Worm (Caenorhabditis elegans) whole organism, L3 larva: Measurements from ENCODE around the gene ZK1098.11.

Source experiments
- R02D3.7 ChIP-seq: fragments of 150-350 bp; optimal IDR thresholded peaks from 2 replicates; lab custom pipeline; 2014; ENCODE audit warnings: missing biosample characterization, missing genetic modification characterization
- aly-2 ChIP-seq: fragments of 150-350 bp; optimal IDR thresholded peaks from 2 replicates; lab custom pipeline; 2014; ENCODE audit warnings: missing biosample characterization, missing genetic modification characterization
- ceh-28 ChIP-seq: fragments of 150-350 bp; optimal IDR thresholded peaks from 2 replicates; lab custom pipeline; 2014; ENCODE audit warnings: missing biosample characterization, missing genetic modification reagents, missing genetic modification characterization
- ceh-9 ChIP-seq: sonication (generic microtip); optimal IDR thresholded peaks from 2 replicates; lab custom pipeline; 2018; ENCODE audit warnings: missing biosample characterization, missing genetic modification characterization
- daf-12 ChIP-seq: fragments of 150-350 bp; optimal IDR thresholded peaks from 2 replicates; lab custom pipeline; 2014; ENCODE audit warnings: missing biosample characterization, missing genetic modification reagents, missing genetic modification characterization
- egl-27 ChIP-seq: sonication (generic microtip); optimal IDR thresholded peaks from 4 replicates; lab custom pipeline; 2017; ENCODE audit warnings: missing biosample characterization, missing genetic modification reagents, missing genetic modification characterization
- egl-5 ChIP-seq: fragments of 150-350 bp; optimal IDR thresholded peaks from 2 replicates; lab custom pipeline; 2017; ENCODE audit warnings: missing biosample characterization, missing genetic modification reagents, missing genetic modification characterization, inconsistent platforms
- elt-2 ChIP-seq: sonication (generic microtip); optimal IDR thresholded peaks from 2 replicates; lab custom pipeline; 2016; ENCODE audit warnings: missing genetic modification reagents, mild to moderate bottlenecking, missing genetic modification characterization, missing compliant biosample characterization
- elt-3 ChIP-seq, 3 experiments: fragments of 150-350 bp in 1 of 3; sonication (generic microtip) in 2 of 3; optimal IDR thresholded peaks; 2 replicates in 2 of 3; 4 replicates in 1 of 3; lab custom pipeline; 2014 to 2017; ENCODE audit warnings: missing biosample characterization in 3 of 3, missing genetic modification characterization in 3 of 3
- fkh-2 ChIP-seq: fragments of 150-350 bp; optimal IDR thresholded peaks from 2 replicates; lab custom pipeline; 2014; ENCODE audit warnings: missing biosample characterization, missing genetic modification reagents, missing genetic modification characterization
- fos-1 ChIP-seq: fragments of 150-350 bp; optimal IDR thresholded peaks from 2 replicates; lab custom pipeline; 2014; ENCODE audit warnings: missing biosample characterization, missing genetic modification characterization
- hmg-11 ChIP-seq: sonication (generic microtip); optimal IDR thresholded peaks from 2 replicates; lab custom pipeline; 2016; ENCODE audit warnings: missing genetic modification characterization, missing compliant biosample characterization
- jun-1 ChIP-seq: fragments of 150-350 bp; optimal IDR thresholded peaks from 2 replicates; lab custom pipeline; 2014; ENCODE audit warnings: missing biosample characterization, missing genetic modification reagents, missing genetic modification characterization
- lin-15B ChIP-seq: fragments of 150-350 bp; optimal IDR thresholded peaks from 2 replicates; lab custom pipeline; 2014; ENCODE audit warnings: missing biosample characterization, missing genetic modification characterization
- lsy-12 ChIP-seq: sonication (generic microtip); optimal IDR thresholded peaks from 2 replicates; lab custom pipeline; 2016; ENCODE audit warnings: mild to moderate bottlenecking, missing genetic modification characterization, missing compliant biosample characterization
- mdl-1 ChIP-seq: fragments of 150-350 bp; optimal IDR thresholded peaks from 2 replicates; lab custom pipeline; 2014; ENCODE audit warnings: missing biosample characterization, missing genetic modification characterization
- nfya-1 ChIP-seq: sonication (generic microtip); optimal IDR thresholded peaks from 2 replicates; lab custom pipeline; 2017; ENCODE audit warnings: missing genetic modification characterization, mild to moderate bottlenecking, missing compliant biosample characterization, antibody characterized with exemption, moderate library complexity; ENCODE audit not compliant: insufficient read depth
- nhr-11 ChIP-seq: fragments of 150-350 bp; optimal IDR thresholded peaks from 2 replicates; lab custom pipeline; 2014; ENCODE audit warnings: missing biosample characterization, missing genetic modification characterization
- nhr-23 ChIP-seq: fragments of 150-350 bp; optimal IDR thresholded peaks from 2 replicates; lab custom pipeline; 2014; ENCODE audit warnings: missing biosample characterization, missing genetic modification reagents, missing genetic modification characterization
- nhr-237 ChIP-seq: fragments of 150-350 bp; optimal IDR thresholded peaks from 2 replicates; lab custom pipeline; 2014; ENCODE audit warnings: missing biosample characterization, missing genetic modification characterization
- nhr-25 ChIP-seq: sonication (generic microtip); optimal IDR thresholded peaks from 2 replicates; lab custom pipeline; 2017; ENCODE audit warnings: missing biosample characterization, missing genetic modification characterization
- nhr-28 ChIP-seq: fragments of 150-350 bp; optimal IDR thresholded peaks from 2 replicates; lab custom pipeline; 2014; ENCODE audit warnings: missing biosample characterization, missing genetic modification characterization
- nhr-43 ChIP-seq: sonication (generic microtip); optimal IDR thresholded peaks from 2 replicates; lab custom pipeline; 2016; ENCODE audit warnings: mild to moderate bottlenecking, missing genetic modification characterization, missing compliant biosample characterization; ENCODE audit not compliant: poor library complexity, severe bottlenecking
- nhr-67 ChIP-seq: fragments of 150-350 bp; optimal IDR thresholded peaks from 2 replicates; lab custom pipeline; 2014; ENCODE audit warnings: missing biosample characterization, missing genetic modification characterization
- nhr-77 ChIP-seq: fragments of 150-350 bp; optimal IDR thresholded peaks from 2 replicates; lab custom pipeline; 2014; ENCODE audit warnings: missing biosample characterization, missing genetic modification characterization
- pha-4 ChIP-seq: fragments of 150-350 bp; optimal IDR thresholded peaks from 2 replicates; lab custom pipeline; 2014; ENCODE audit warnings: missing biosample characterization, missing genetic modification reagents, missing genetic modification characterization
- pqm-1 ChIP-seq: fragments of 150-350 bp; optimal IDR thresholded peaks from 2 replicates; lab custom pipeline; 2017; ENCODE audit warnings: missing biosample characterization, missing genetic modification characterization, inconsistent platforms
- tbx-2 ChIP-seq: sonication (generic microtip); optimal IDR thresholded peaks from 2 replicates; lab custom pipeline; 2016; ENCODE audit warnings: mild to moderate bottlenecking, missing genetic modification characterization, missing compliant biosample characterization
- unc-39 ChIP-seq: sonication (generic microtip); optimal IDR thresholded peaks from 4 replicates; lab custom pipeline; 2017; ENCODE audit warnings: missing biosample characterization, missing genetic modification characterization
- unc-62 ChIP-seq: fragments of 150-350 bp; sonication (generic microtip); optimal IDR thresholded peaks from 4 replicates; lab custom pipeline; 2014; ENCODE audit warnings: missing biosample characterization, missing genetic modification reagents, missing genetic modification characterization
- ztf-11 ChIP-seq: fragments of 150-350 bp; optimal IDR thresholded peaks from 2 replicates; lab custom pipeline; 2014; ENCODE audit warnings: missing biosample characterization, missing genetic modification characterization

Gene ZK1098.11

DNA sequence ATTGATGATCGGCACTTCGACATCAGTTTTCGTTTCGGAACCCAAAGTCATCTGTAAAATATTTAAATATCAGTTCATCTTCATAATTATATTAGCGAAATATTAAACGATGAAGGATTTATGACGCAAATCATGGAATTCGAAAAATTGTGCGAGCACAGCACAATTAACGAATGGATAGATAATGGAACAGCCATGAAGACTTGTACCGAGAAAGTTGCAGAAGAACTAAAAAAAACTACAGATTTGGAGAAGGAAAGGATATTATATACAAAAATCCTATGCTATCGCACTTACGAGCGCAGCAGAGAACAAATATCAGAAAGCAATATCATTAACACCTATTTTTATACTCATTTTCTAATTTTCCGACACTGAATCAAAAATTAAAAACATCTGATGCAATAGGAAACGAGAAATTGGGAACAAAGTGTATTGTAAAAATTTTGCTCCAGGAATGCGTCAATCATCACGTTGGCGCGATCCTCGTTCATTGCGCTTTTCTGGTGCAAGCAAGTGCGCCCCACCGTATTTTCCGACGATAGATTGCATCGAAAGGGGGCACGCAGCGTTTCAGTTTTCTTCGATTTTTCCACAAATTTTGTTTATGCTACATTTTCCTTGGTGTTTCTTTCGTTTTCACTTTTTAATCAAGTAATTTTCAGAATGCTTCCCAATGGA lies 34.9 kb upstream of the ZK1098.11 start, which contains the start of the genes clu-1 and prp-40 (continued):
- no peak for TF ChIP-seq fos-1 (tag; lab: Kevin White, UChicago)
- TF ChIP-seq nhr-23 (tag; lab: Kevin White, UChicago) = peak; percentile 93
- TF ChIP-seq unc-62 = no peak
- TF ChIP-seq egl-27 (tag; lab: Kevin White, UChicago) = peak; percentile 71
- no peak for TF ChIP-seq nhr-237 (tag; lab: Kevin White, UChicago)
- TF ChIP-seq nhr-25 (tag; lab: Kevin White, UChicago) = peak; percentile 92
- peak; percentile 63 for TF ChIP-seq nhr-11
- TF ChIP-seq aly-2 (tag; lab: Kevin White, UChicago) = no peak
- peak; percentile 76 for TF ChIP-seq ceh-28 (tag; lab: Kevin White, UChicago)
- peak; percentile 93 for TF ChIP-seq pha-4 (tag; lab: Kevin White, UChicago)

ce11 chrIII:9523581-9523980 lies 32.8 kb upstream of the ZK1098.11 start, which contains the start of gene mrps-23:
mrps-23 (minus strand) TSS chrIII:9523672.
- TF ChIP-seq fkh-2 (tag; lab: Kevin White, UChicago) (no peak), mdl-1 (tag; lab: Kevin White, UChicago) (no peak), hmg-11 (tag; lab: Kevin White, UChicago) (peak; percentile 22), jun-1 (no peak), fos-1 (tag; lab: Kevin White, UChicago) (no peak), elt-2 (no peak), nfya-1 (tag; lab: Kevin White, UChicago) (peak; percentile 48), daf-12 (no peak), ceh-9 (tag; lab: Kevin White, UChicago) (no peak), pha-4 (tag; lab: Kevin White, UChicago) (peak; percentile 3), elt-3 (tag; optimal IDR thresholded peaks at IDR 0.05; lab: Kevin White, UChicago) (no peak), nhr-67 (tag; lab: Kevin White, UChicago) (no peak)

- TF ChIP-seq nhr-43 = no peak
- TF ChIP-seq pha-4 (tag; lab: Kevin White, UChicago) = no peak
Measured at ce11 chrIII:9525252-9525651, 31.1 kb upstream of the ZK1098.11 start, which contains the start of gene trpp-3. trpp-3 (plus strand) TSS chrIII:9525552.

DNA sequence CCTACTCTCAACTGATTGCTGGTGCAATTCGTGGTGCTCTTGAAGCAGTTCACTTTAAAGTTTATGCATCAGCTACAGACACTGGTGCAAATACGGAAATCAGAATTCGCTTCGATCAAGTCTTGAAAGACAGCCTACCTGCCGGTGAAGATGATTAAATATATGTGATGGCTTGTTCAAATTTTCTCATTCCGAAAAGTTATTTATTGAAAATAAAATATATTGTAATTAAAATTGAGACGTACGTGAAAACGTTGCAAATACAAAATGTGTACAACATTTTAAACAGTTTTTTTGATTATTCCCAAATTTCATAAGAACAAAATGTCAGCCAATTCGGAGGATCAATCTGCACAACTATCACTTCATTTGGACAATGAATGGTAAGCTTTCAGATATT lies 29.5 kb upstream of the ZK1098.11 start, which contains the start of gene ZK1098.6:
Gene ZK1098.6, plus strand, starts transcription at position 301 of the 400 bp plus-strand sequence.
- TF ChIP-seq lin-15B = no peak
- no peak for TF ChIP-seq elt-3 (tag; optimal IDR thresholded peaks at IDR 0.05; lab: Kevin White, UChicago)
- no peak for TF ChIP-seq ztf-11 (tag; lab: Kevin White, UChicago)
- TF ChIP-seq pqm-1 (tag; lab: Kevin White, UChicago) = no peak
- no peak for TF ChIP-seq nhr-28
- TF ChIP-seq hmg-11 (tag; lab: Kevin White, UChicago) = no peak
- no peak for TF ChIP-seq unc-39 (tag; lab: Kevin White, UChicago)
- TF ChIP-seq egl-5 (tag; lab: Kevin White, UChicago) = no peak
- no peak for TF ChIP-seq R02D3.7
- TF ChIP-seq mdl-1 (tag; lab: Kevin White, UChicago) = no peak
- TF ChIP-seq lsy-12 (tag; lab: Kevin White, UChicago) = no peak
- TF ChIP-seq nhr-237 (tag; lab: Kevin White, UChicago) = no peak
- no peak for TF ChIP-seq aly-2 (tag; lab: Kevin White, UChicago)
- no peak for TF ChIP-seq tbx-2
- TF ChIP-seq nhr-23 (tag; lab: Kevin White, UChicago) = no peak
- no peak for TF ChIP-seq fos-1 (tag; lab: Kevin White, UChicago)

ce11 chrIII:9528824-9529223 lies 27.6 kb upstream of the ZK1098.11 start, which contains the start of gene ZK1098.2:
ZK1098.2 (plus strand) TSS chrIII:9529159.
- TF ChIP-seq pha-4 (tag; lab: Kevin White, UChicago) = peak; percentile 69
- TF ChIP-seq nhr-77 (tag; lab: Kevin White, UChicago) = no peak
- peak; percentile 34 for TF ChIP-seq nfya-1 (tag; lab: Kevin White, UChicago)
